Fruit fly (Drosophila melanogaster) whole organism, adult: ENCODE data around the gene ND-24.

Experiments
- CG11617 ChIP-seq: fragments of 200-800 bp; sonication (Bioruptor generic); optimal IDR thresholded peaks from 2 replicates; lab custom pipeline; 2017; ENCODE audit warnings: mild to moderate bottlenecking, missing biosample characterization, missing genetic modification reagents, missing genetic modification characterization
- CG12768 ChIP-seq: fragments of 200-800 bp; sonication (Bioruptor generic); optimal IDR thresholded peaks from 2 replicates; lab custom pipeline; 2017; ENCODE audit warnings: missing biosample characterization, missing genetic modification characterization, mild to moderate bottlenecking, moderate library complexity, missing genetic modification reagents
- CG14711 ChIP-seq: fragments of 200-800 bp; sonication (Bioruptor generic); optimal IDR thresholded peaks from 2 replicates; lab custom pipeline; 2018; ENCODE audit warnings: missing biosample characterization, mild to moderate bottlenecking, missing genetic modification characterization, moderate library complexity
- CG1620 ChIP-seq: fragments of 200-800 bp; sonication (Bioruptor generic); optimal IDR thresholded peaks from 2 replicates; lab custom pipeline; 2016; ENCODE audit warnings: missing biosample characterization, missing genetic modification characterization
- CG33017 ChIP-seq: fragments of 200-800 bp; sonication (Bioruptor generic); optimal IDR thresholded peaks from 2 replicates; lab custom pipeline; 2018; ENCODE audit warnings: missing biosample characterization, mild to moderate bottlenecking, missing genetic modification characterization, moderate library complexity
- CG5204 ChIP-seq: fragments of 200-800 bp; sonication (Bioruptor generic); optimal IDR thresholded peaks from 2 replicates; lab custom pipeline; 2016; ENCODE audit warnings: missing biosample characterization, missing genetic modification characterization
- CG7045 ChIP-seq: fragments of 200-800 bp; sonication (Bioruptor generic); optimal IDR thresholded peaks from 2 replicates; lab custom pipeline; 2017; ENCODE audit warnings: missing biosample characterization, mild to moderate bottlenecking, missing genetic modification characterization
- CG7101 ChIP-seq: fragments of 200-800 bp; sonication (Bioruptor generic); optimal IDR thresholded peaks from 2 replicates; lab custom pipeline; 2018; ENCODE audit warnings: missing biosample characterization, mild to moderate bottlenecking, missing genetic modification characterization, moderate library complexity
- Clk ChIP-seq: fragments of 200-800 bp; sonication (Bioruptor generic); optimal IDR thresholded peaks from 2 replicates; lab custom pipeline; 2017; ENCODE audit warnings: missing biosample characterization, missing genetic modification characterization
- Crg-1 ChIP-seq: fragments of 200-800 bp; sonication (Bioruptor generic); optimal IDR thresholded peaks from 2 replicates; lab custom pipeline; 2016; ENCODE audit warnings: missing biosample characterization, missing genetic modification characterization
- Hr96 ChIP-seq: fragments of 200-800 bp; sonication (Bioruptor generic); optimal IDR thresholded peaks from 2 replicates; lab custom pipeline; 2016; ENCODE audit warnings: missing biosample characterization, missing genetic modification characterization
- Mnt ChIP-seq: fragments of 200-800 bp; sonication (Bioruptor generic); optimal IDR thresholded peaks from 2 replicates; lab custom pipeline; 2016; ENCODE audit warnings: missing biosample characterization, mild to moderate bottlenecking, missing genetic modification characterization
- bab1 ChIP-seq: fragments of 200-800 bp; sonication (Bioruptor generic); optimal IDR thresholded peaks from 3 replicates; lab custom pipeline; 2019; ENCODE audit warnings: missing biosample characterization, mild to moderate bottlenecking, missing genetic modification characterization, moderate library complexity
- cic ChIP-seq: fragments of 200-800 bp; sonication (Bioruptor generic); optimal IDR thresholded peaks from 2 replicates; lab custom pipeline; 2017; ENCODE audit warnings: missing biosample characterization, mild to moderate bottlenecking, missing genetic modification characterization, moderate library complexity
- cnc ChIP-seq, 2 experiments: fragments of >200 bp; optimal IDR thresholded peaks; 2 replicates each; lab custom pipeline; 2017
- kay ChIP-seq: fragments of 200-800 bp; sonication (Bioruptor generic); peaks from one replicate; lab custom pipeline; 2016; ENCODE audit warnings: missing biosample characterization, missing genetic modification characterization, borderline replicate concordance
- ovo ChIP-seq: fragments of 200-800 bp; sonication (Bioruptor generic); optimal IDR thresholded peaks from 2 replicates; lab custom pipeline; 2016; ENCODE audit warnings: missing biosample characterization, missing genetic modification characterization
- pad ChIP-seq: fragments of 200-800 bp; sonication (Bioruptor generic); optimal IDR thresholded peaks from 3 replicates; lab custom pipeline; 2017; ENCODE audit warnings: missing biosample characterization, missing genetic modification characterization, mild to moderate bottlenecking, moderate library complexity, missing genetic modification reagents
- tj ChIP-seq: fragments of 200-800 bp; sonication (Bioruptor generic); optimal IDR thresholded peaks from 3 replicates; lab custom pipeline; 2017; ENCODE audit warnings: missing biosample characterization, mild to moderate bottlenecking, missing genetic modification characterization, moderate library complexity
- toe ChIP-seq: fragments of 200-800 bp; sonication (Bioruptor generic); optimal IDR thresholded peaks from 2 replicates; lab custom pipeline; 2016; ENCODE audit warnings: missing biosample characterization, missing genetic modification characterization

ND-24 gene

DNA sequence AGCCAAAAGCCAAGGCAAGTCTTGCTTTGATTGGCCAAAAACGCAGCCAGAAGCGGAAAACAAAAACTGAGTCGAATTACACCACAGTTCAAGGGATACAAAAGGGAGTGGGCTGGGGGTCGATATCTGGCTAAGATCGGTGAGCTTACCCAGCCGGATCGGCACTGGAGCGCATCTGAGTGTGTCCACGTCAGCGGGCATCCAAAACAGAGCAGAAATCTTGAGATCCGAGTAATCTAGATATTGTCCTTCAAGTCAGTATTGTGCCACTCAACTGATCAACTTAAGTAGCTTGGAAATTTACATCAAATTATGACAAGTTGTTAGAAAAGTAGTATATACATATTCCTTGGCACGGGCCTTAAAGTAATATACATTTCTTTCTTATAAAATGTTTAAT lies 43.3 kb upstream of the ND-24 start, which contains the start of gene CG12992:
CG12992 (plus strand) TSS at position 301 of the 400 bp plus-strand sequence.
- TF ChIP-seq tj (peak; percentile 15), cnc (optimal IDR thresholded peaks at IDR 0.05; lab: Kevin White, UChicago) (no peak)

DNA sequence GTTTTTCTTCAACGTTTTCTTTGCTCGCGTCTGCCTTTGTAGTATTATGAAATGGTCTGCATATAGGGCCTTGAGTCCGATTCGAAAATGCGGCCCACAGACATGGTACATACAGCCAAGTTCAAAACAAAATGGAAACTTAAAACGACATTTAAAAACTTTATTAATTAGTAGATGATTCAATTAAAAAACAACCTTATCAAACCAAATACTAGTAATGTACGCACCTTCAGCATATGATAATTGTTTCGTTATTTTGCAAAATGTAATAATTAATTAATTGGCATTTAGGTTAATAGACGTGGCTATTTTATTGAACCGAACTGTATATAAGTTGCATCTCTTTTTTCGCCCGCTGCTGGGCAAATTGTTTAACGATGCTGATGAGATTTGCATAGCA lies 37.1 kb upstream of the ND-24 start:
- TF ChIP-seq CG7045 (GFP tag; lab: Kevin White, UChicago) (no peak), Hr96 (GFP tag; lab: Kevin White, UChicago) (no peak), CG7101 (tag; lab: Kevin White, UChicago) (no peak), tj (no peak), ovo (GFP tag; lab: Kevin White, UChicago) (no peak), pad (GFP tag; lab: Kevin White, UChicago) (no peak), kay (GFP tag; lab: Kevin White, UChicago) (no peak), CG14711 (tag; lab: Kevin White, UChicago) (no peak), Mnt (no peak), CG5204 (GFP tag; lab: Kevin White, UChicago) (no peak), bab1 (GFP tag; lab: Kevin White, UChicago) (no peak), CG1620 (GFP tag; lab: Kevin White, UChicago) (no peak), CG11617 (GFP tag; lab: Kevin White, UChicago) (no peak), toe (GFP tag; lab: Kevin White, UChicago) (no peak), Crg-1 (GFP tag; lab: Kevin White, UChicago) (no peak), CG33017 (tag; lab: Kevin White, UChicago) (no peak), CG12768 (no peak), Clk (GFP tag; lab: Kevin White, UChicago) (no peak), cnc (optimal IDR thresholded peaks at IDR 0.05; lab: Kevin White, UChicago) (no peak), cic (GFP tag; lab: Kevin White, UChicago) (no peak)

DNA sequence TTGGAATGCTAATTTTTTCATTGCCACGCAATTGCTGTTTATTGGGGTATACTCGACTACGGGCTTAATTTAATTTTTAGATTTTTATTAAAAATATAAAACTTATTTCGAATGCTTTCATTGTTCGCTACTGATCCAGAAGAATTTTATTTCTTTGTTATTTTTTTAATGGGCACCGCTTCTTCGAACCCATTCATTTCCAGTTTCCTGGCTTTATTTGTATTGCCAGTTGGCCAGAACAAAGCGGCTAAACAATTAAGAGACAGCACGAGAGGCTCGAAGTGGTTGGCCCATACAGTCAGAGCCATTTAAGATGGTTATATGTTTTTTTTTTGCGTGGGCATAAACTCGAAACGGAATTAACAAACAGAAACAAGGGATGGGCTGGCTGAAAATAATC lies 36.1 kb upstream of the ND-24 start:
- TF ChIP-seq CG14711 (tag; lab: Kevin White, UChicago) (peak; percentile 33), Mnt (no peak), toe (GFP tag; lab: Kevin White, UChicago) (no peak), CG11617 (GFP tag; lab: Kevin White, UChicago) (no peak), CG5204 (GFP tag; lab: Kevin White, UChicago) (no peak), tj (no peak), kay (GFP tag; lab: Kevin White, UChicago) (peak; percentile 30), Hr96 (GFP tag; lab: Kevin White, UChicago) (no peak), Clk (GFP tag; lab: Kevin White, UChicago) (no peak), CG33017 (tag; lab: Kevin White, UChicago) (no peak), CG7101 (tag; lab: Kevin White, UChicago) (no peak), bab1 (GFP tag; lab: Kevin White, UChicago) (peak; percentile 38), cnc (optimal IDR thresholded peaks at IDR 0.05; lab: Kevin White, UChicago) (no peak), CG1620 (GFP tag; lab: Kevin White, UChicago) (no peak), ovo (GFP tag; lab: Kevin White, UChicago) (no peak), pad (GFP tag; lab: Kevin White, UChicago) (no peak)

DNA sequence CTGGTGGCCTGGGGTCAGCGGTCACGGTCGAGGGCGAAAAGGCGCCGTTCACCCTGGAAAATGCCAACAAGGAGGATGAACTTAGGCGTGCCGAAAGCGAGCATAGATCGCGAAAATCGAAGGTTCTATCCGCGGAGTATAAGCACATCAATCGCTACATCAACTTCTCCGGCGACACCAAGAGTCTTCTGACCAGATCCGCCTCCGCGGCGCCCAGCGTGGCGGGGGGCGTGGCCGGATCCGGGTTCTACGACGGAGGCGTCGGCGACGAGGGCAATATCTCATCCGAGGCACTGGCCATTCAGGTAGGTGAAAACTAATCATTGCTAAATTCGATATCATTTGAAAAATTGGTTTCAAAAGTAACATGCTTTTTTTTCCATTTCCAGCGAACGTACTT lies 34.3 kb upstream of the ND-24 start:
- TF ChIP-seq tj (no peak), CG5204 (GFP tag; lab: Kevin White, UChicago) (no peak), kay (GFP tag; lab: Kevin White, UChicago) (no peak)

- TF ChIP-seq toe (GFP tag; lab: Kevin White, UChicago) (peak; percentile 66), tj (peak; percentile 40), ovo (GFP tag; lab: Kevin White, UChicago) (peak; percentile 36), CG7101 (tag; lab: Kevin White, UChicago) (peak; percentile 77), kay (GFP tag; lab: Kevin White, UChicago) (no peak), CG5204 (GFP tag; lab: Kevin White, UChicago) (peak; percentile 65), CG14711 (tag; lab: Kevin White, UChicago) (peak; percentile 61), CG1620 (GFP tag; lab: Kevin White, UChicago) (peak; percentile 86), cic (GFP tag; lab: Kevin White, UChicago) (peak; percentile 1), CG7045 (GFP tag; lab: Kevin White, UChicago) (peak; percentile 41), Mnt (peak; percentile 80), Crg-1 (GFP tag; lab: Kevin White, UChicago) (peak; percentile 87), bab1 (GFP tag; lab: Kevin White, UChicago) (peak; percentile 73), Hr96 (GFP tag; lab: Kevin White, UChicago) (no peak), pad (GFP tag; lab: Kevin White, UChicago) (peak; percentile 67), CG12768 (peak; percentile 60), Clk (GFP tag; lab: Kevin White, UChicago) (no peak), CG11617 (GFP tag; lab: Kevin White, UChicago) (peak; percentile 62), cnc (optimal IDR thresholded peaks at IDR 0.05; lab: Kevin White, UChicago) (no peak), CG33017 (tag; lab: Kevin White, UChicago) (peak; percentile 19)
Observed at dm6 chrX:17599330-17599729, 32.6 kb upstream of the ND-24 start, which contains the start of gene X11L. X11L (plus strand) TSS chrX:17599608.

DNA sequence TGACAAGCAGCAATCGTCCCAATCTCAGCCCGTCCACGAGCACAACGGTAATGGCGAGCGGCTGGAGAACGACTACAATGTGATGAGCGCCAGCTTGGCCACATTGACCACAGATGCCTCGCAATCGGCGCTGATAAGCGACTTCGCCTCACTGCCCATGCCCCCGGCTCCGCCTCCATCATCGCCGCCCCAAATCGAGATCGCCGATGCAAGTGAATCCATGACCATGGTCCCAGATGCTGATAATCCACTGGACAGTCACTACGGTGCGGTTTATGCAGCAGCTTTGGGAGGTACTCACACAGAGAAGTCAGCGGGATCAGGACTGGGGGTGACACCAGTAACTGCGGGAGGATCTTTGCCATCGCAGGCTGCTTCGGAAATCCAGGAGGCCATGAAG lies 29.4 kb upstream of the ND-24 start:
- TF ChIP-seq CG12768: no peak

- no peak for TF ChIP-seq CG11617 (GFP tag; lab: Kevin White, UChicago)
- TF ChIP-seq CG14711 (tag; lab: Kevin White, UChicago): no peak
- TF ChIP-seq pad (GFP tag; lab: Kevin White, UChicago): peak; percentile 92
- no peak for TF ChIP-seq Crg-1 (GFP tag; lab: Kevin White, UChicago)
- no peak for TF ChIP-seq bab1 (GFP tag; lab: Kevin White, UChicago)
Observed at dm6 chrX:17611455-17611854, 20.4 kb upstream of the ND-24 start.
